Fruit fly (Drosophila melanogaster): ENCODE results near the gene Nlp.
A peak's percentile ranks its signal among the peaks of the same experiment; 100 is the strongest.

Gene Nlp

DNA sequence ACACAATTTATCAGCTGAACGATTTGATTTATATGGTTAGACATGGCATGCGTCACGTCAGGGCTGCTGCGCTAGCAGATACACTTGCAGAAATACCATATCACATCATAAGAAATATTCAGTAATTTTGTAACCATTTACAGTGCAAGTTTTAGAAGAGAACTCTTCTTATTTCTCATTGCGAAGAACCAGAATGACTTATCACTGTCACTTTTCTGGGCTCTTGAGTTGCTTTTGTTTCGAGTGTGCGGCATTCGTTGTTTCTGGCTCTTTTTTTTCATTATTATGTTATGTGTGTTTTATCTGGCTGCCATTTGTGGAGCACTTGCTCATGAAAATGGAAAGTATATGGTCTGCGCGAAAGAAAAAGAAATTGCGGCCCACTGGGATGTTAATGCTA lies 22.6 kb upstream of the Nlp start (continued):
- no peak for TF ChIP-seq CG4820 (GFP tag; optimal IDR thresholded peaks at IDR 0.05)
- TF ChIP-seq ATbp (GFP tag; optimal IDR thresholded peaks at IDR 0.05) = no peak
- no peak for TF ChIP-seq vnd (GFP tag; IDR thresholded peaks at IDR 0.05; ENCODE audit: partially characterized antibody)
- no peak for TF ChIP-seq unc-4 (GFP tag; IDR thresholded peaks at IDR 0.05; ENCODE audit: partially characterized antibody)
- no peak for TF ChIP-seq CG2678 (tag; optimal IDR thresholded peaks at IDR 0.05)
- no peak for TF ChIP-seq NK7.1 (GFP tag; optimal IDR thresholded peaks at IDR 0.05)
- no peak for TF ChIP-seq Gug (GFP tag; IDR thresholded peaks at IDR 0.05)
- TF ChIP-seq Doc2 (GFP tag; IDR thresholded peaks at IDR 0.05) = no peak
- no peak for TF ChIP-seq Atf-2 (GFP tag; optimal IDR thresholded peaks at IDR 0.05)
- TF ChIP-seq CG17186 (GFP tag; optimal IDR thresholded peaks at IDR 0.05) = no peak
- no peak for TF ChIP-seq z (GFP tag; IDR thresholded peaks at IDR 0.05)
- no peak for TF ChIP-seq CG12071 (GFP tag; optimal IDR thresholded peaks at IDR 0.05)
- TF ChIP-seq Dip3 (GFP tag; optimal IDR thresholded peaks at IDR 0.05) = no peak
- no peak for TF ChIP-seq NC2β (GFP tag; optimal IDR thresholded peaks at IDR 0.05)
- no peak for TF ChIP-seq bcd (GFP tag; optimal IDR thresholded peaks at IDR 0.05)
- peak; percentile 41 for TF ChIP-seq Blimp-1 (GFP tag; optimal IDR thresholded peaks at IDR 0.05)
- TF ChIP-seq Pdp1 (GFP tag; optimal IDR thresholded peaks at IDR 0.05) = no peak
- no peak for TF ChIP-seq CG5245 (GFP tag; optimal IDR thresholded peaks at IDR 0.05)
- no peak for TF ChIP-seq gce (GFP tag; IDR thresholded peaks at IDR 0.05)
- TF ChIP-seq CG13123 (GFP tag; optimal IDR thresholded peaks at IDR 0.05) = no peak
- TF ChIP-seq Meics (GFP tag; optimal IDR thresholded peaks at IDR 0.05) = no peak
- no peak for TF ChIP-seq Dek (tag; optimal IDR thresholded peaks at IDR 0.05)
- TF ChIP-seq Hmx (GFP tag; optimal IDR thresholded peaks at IDR 0.05) = no peak
- TF ChIP-seq bsh (GFP tag; optimal IDR thresholded peaks at IDR 0.05) = peak in 1 of 2 experiments; percentile 34
- peak; percentile 41 for TF ChIP-seq Sox102F (GFP tag; optimal IDR thresholded peaks at IDR 0.05)
- no peak for TF ChIP-seq pros (GFP tag; optimal IDR thresholded peaks at IDR 0.05)
- no peak for TF ChIP-seq pfk (GFP tag; optimal IDR thresholded peaks at IDR 0.05)
- no peak for TF ChIP-seq chn (GFP tag; optimal IDR thresholded peaks at IDR 0.05)
- TF ChIP-seq CG6791 (GFP tag; IDR thresholded peaks at IDR 0.05; ENCODE audit: partially characterized antibody) = no peak
- no peak; the same call in 2 of the 3 replicates for TF ChIP-seq zfh1 (GFP tag; IDR thresholded peaks at IDR 0.05)
- no peak for TF ChIP-seq CG12391 (tag; optimal IDR thresholded peaks at IDR 0.05)
- no peak for TF ChIP-seq CG11504 (tag; optimal IDR thresholded peaks at IDR 0.05)
- no peak for TF ChIP-seq nau (GFP tag; optimal IDR thresholded peaks at IDR 0.05)
- no peak for TF ChIP-seq CG8924 (tag; optimal IDR thresholded peaks at IDR 0.05)
- peak; percentile 60 for TF ChIP-seq dysf (GFP tag; IDR thresholded peaks at IDR 0.05)
- TF ChIP-seq chm (GFP tag; IDR thresholded peaks at IDR 0.05) = no peak
- TF ChIP-seq CG14441 (GFP tag; IDR thresholded peaks at IDR 0.05) = 0 out of 2 replicates have a peak, but pooled peaks have one; percentile 38
- no peak for TF ChIP-seq CG12299 (tag; optimal IDR thresholded peaks at IDR 0.05)
- TF ChIP-seq CG9215 (GFP tag; IDR thresholded peaks at IDR 0.05) = no peak
- no peak for TF ChIP-seq Myb (GFP tag; optimal IDR thresholded peaks at IDR 0.05)
- no peak for TF ChIP-seq Elba2 (GFP tag; optimal IDR thresholded peaks at IDR 0.05)
- TF ChIP-seq tgo (GFP tag; IDR thresholded peaks at IDR 0.05) = peak; percentile 33; the same call in 1 of the 3 replicates
- TF ChIP-seq ftz-f1 (GFP tag; optimal IDR thresholded peaks at IDR 0.05) = no peak
- TF ChIP-seq schlank (tag; optimal IDR thresholded peaks at IDR 0.05) = no peak
- no peak for TF ChIP-seq Gsc (GFP tag; IDR thresholded peaks at IDR 0.05)
- no peak for TF ChIP-seq eyg (GFP tag; optimal IDR thresholded peaks at IDR 0.05)
- no peak for TF ChIP-seq bowl (GFP tag; IDR thresholded peaks at IDR 0.05)
- TF ChIP-seq seq (GFP tag; IDR thresholded peaks at IDR 0.05) = 0 out of 2 replicates have a peak, but pooled peaks have one; percentile 24
- no peak for TF ChIP-seq Dfd (GFP tag; optimal IDR thresholded peaks at IDR 0.05)
- TF ChIP-seq Stat92E (GFP tag; optimal IDR thresholded peaks at IDR 0.05) = no peak
- no peak for TF ChIP-seq CG14965 (GFP tag; optimal IDR thresholded peaks at IDR 0.05; ENCODE audit: borderline replicate concordance)

Data from whole organism, embryonic.